Worm (Caenorhabditis elegans): ENCODE results near the gene C16D2.3.
A peak's percentile ranks its signal among the peaks of the same experiment; 100 is the strongest.

The C16D2.3 gene

DNA sequence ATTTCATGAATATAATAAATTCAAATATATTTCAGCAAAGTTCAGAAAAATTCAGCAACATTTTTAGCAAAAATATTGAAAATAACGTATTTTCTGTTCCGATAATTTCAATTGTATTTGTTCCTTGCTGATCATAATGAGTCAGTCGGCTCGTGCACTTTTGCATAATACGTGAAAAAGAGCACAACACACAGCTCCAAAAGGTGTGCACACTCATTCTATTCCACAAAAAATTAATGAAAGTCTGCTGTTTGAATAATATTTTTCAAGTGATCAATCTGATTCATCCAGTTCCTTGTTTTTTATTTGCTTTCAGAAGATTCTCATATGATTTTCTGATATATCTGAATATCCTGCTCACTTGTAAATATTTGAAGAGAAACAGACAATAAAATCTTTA lies 16.4 kb downstream of the C16D2.3 start:
- no peak for TF ChIP-seq ceh-9 (tag; optimal IDR thresholded peaks at IDR 0.05)
- peak; percentile 12 for TF ChIP-seq pqm-1 (tag; optimal IDR thresholded peaks at IDR 0.05)

DNA sequence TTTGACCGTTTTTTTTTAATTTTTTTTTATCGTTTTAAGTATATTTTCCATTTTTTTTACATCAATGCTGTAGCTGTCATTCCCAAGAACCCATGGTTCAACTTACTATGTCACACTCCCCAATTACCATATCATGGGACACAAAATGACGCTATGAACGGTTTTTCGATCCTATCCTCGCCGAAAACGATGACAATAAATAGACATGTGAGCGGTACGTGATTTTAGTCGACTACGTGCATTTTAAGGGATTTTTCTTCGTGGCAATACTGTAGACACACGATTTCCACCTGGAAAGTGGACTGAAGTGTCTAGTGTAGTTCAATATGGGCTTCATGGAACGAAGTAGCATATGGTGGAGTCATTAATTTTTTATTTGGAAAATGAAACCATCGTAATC lies 18.4 kb downstream of the C16D2.3 start:
- TF ChIP-seq hmg-11 (tag; optimal IDR thresholded peaks at IDR 0.05) (no peak), elt-2 (tag; optimal IDR thresholded peaks at IDR 0.05) (peak; percentile 29)

DNA sequence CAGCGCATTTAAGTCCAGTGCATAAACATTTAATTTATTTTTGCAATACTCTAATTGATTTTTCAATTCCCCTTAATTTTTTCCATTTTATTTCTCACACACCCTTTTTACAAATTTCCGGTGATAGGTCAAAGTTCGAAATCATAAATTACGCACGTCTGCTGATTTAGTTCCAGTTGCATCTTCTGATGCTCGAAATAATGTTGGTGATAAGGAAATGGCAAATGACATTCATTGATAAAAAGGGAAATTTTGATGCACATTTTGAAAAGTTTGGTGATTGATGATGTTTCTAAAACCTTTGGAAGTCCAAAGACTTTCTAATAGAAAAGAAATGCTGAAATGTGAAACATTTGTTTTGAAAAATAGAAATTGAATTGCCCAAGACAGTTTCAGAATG lies 19.2 kb downstream of the C16D2.3 start:
- TF ChIP-seq elt-2 (tag; optimal IDR thresholded peaks at IDR 0.05) (peak; percentile 94), pha-4 (tag; optimal IDR thresholded peaks at IDR 0.05) (no peak), nfya-1 (tag; optimal IDR thresholded peaks at IDR 0.05; ENCODE audit: insufficient read depth) (no peak), pqm-1 (tag; optimal IDR thresholded peaks at IDR 0.05) (peak; percentile 82)

DNA sequence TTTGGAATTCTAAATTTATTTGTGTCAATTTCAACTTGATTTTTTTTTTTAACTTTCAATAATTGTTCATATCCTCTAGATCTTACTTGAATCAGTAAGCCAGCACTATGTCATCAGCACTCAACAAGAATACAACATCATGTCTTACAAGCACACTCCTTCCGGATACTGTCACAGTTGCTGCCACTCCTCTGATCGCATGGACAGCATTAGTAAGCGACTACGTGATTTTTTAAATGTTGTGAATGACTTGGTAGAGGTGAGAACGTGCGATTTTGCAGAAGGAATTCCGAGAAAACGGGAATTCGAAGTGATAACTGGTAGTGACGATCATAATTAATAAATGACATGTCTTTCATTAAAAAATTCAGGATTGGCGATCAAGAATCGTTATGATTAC lies 20.1 kb downstream of the C16D2.3 start, which contains the start of gene oac-54:
Gene oac-54, plus strand, starts transcription at position 83 of the 400 bp plus-strand sequence.
- TF ChIP-seq hmg-11 (tag; optimal IDR thresholded peaks at IDR 0.05) (no peak), daf-12 (tag; optimal IDR thresholded peaks at IDR 0.05) (no peak), mml-1 (tag; optimal IDR thresholded peaks at IDR 0.05) (no peak), nhr-76 (tag; optimal IDR thresholded peaks at IDR 0.05) (no peak), nhr-25 (tag; optimal IDR thresholded peaks at IDR 0.05) (no peak), ztf-11 (tag; optimal IDR thresholded peaks at IDR 0.05) (no peak), elt-3 (tag; optimal IDR thresholded peaks at IDR 0.05) (no peak), nhr-12 (tag; optimal IDR thresholded peaks at IDR 0.05) (no peak), egl-5 (tag; optimal IDR thresholded peaks at IDR 0.05) (no peak), nhr-28 (tag; optimal IDR thresholded peaks at IDR 0.05) (no peak), aly-2 (tag; optimal IDR thresholded peaks at IDR 0.05) (no peak), nhr-67 (tag; optimal IDR thresholded peaks at IDR 0.05) (no peak), pha-4 (tag; optimal IDR thresholded peaks at IDR 0.05) (no peak), lin-39 (tag; optimal IDR thresholded peaks at IDR 0.05) (no peak), ama-1 (optimal IDR thresholded peaks at IDR 0.05) (no peak), fos-1 (tag; optimal IDR thresholded peaks at IDR 0.05) (no peak), elt-1 (tag; optimal IDR thresholded peaks at IDR 0.05) (no peak), egl-27 (tag; optimal IDR thresholded peaks at IDR 0.05) (no peak), snpc-4 (tag; optimal IDR thresholded peaks at IDR 0.05) (no peak)

DNA sequence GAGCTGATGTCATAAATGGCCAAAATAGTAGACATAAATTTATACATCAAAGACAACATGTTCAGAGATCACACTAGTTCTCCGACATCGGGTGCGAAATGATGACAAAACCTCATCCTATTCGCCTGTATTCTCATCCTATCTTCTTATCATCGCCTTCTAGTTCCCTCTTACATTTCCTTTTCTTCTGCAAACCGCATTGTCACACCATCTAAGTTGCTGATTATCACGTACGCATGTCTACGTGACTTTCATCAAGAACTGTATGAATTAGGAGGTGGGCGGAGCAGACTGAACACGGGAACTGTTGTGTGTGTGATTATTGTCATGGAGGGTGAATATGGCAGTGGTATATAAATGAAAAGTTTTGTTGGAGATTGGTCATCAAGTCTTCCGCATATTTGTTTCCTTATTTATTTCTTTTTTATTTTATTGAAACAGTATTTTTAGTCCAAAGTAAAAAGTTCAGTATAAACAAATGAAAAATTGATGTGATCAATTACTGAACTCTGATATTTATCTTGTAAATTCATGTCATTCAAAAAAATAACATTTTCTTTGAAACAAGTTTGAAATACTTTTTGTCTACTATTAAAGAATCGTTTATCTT lies 22.4 kb downstream of the C16D2.3 start:
- TF ChIP-seq pqm-1 (tag; optimal IDR thresholded peaks at IDR 0.05) (peak; percentile 81), aly-2 (tag; optimal IDR thresholded peaks at IDR 0.05) (no peak), ZK546.5 (tag; optimal IDR thresholded peaks at IDR 0.05) (no peak), nhr-25 (tag; optimal IDR thresholded peaks at IDR 0.05) (peak; percentile 73), elt-3 (tag; optimal IDR thresholded peaks at IDR 0.05) (peak in 2 of 3 experiments; percentile 62 to 79), daf-12 (tag; optimal IDR thresholded peaks at IDR 0.05) (no peak), nhr-76 (tag; optimal IDR thresholded peaks at IDR 0.05) (peak; percentile 60), tbx-2 (tag; optimal IDR thresholded peaks at IDR 0.05) (no peak), nhr-23 (tag; optimal IDR thresholded peaks at IDR 0.05) (peak; percentile 76), elt-2 (tag; optimal IDR thresholded peaks at IDR 0.05) (peak; percentile 63), nhr-43 (tag; optimal IDR thresholded peaks at IDR 0.05; ENCODE audit: poor library complexity, severe bottlenecking) (peak; percentile 97), nfya-1 (tag; optimal IDR thresholded peaks at IDR 0.05; ENCODE audit: insufficient read depth) (peak; percentile 20), skn-1 (tag; optimal IDR thresholded peaks at IDR 0.05) (peak; percentile 82)

DNA sequence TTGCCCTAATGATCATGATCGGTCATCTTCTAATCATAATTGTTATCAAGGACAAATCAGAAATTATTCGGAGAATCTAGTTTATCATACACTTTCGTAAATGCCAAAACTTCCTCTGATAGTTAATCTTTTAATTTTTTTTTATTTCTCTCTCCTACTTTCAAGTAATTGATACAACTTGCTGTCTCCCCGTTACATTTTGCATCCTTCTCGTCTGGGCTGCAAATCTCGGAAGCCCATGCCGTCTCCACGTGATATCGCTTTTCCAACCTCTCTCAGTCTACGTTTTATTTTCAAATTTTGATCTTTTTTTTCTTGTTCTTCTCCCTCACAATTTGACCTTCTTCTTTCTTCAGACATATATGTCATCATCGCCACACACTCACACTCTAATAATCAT lies 23.1 kb downstream of the C16D2.3 start, which contains the start of gene rhy-1:
Gene rhy-1, plus strand, starts transcription at position 357 of the 400 bp plus-strand sequence.
- no peak for TF ChIP-seq nhr-77 (tag; optimal IDR thresholded peaks at IDR 0.05)
- TF ChIP-seq fkh-10 (GFP tag; optimal IDR thresholded peaks at IDR 0.05): no peak

DNA sequence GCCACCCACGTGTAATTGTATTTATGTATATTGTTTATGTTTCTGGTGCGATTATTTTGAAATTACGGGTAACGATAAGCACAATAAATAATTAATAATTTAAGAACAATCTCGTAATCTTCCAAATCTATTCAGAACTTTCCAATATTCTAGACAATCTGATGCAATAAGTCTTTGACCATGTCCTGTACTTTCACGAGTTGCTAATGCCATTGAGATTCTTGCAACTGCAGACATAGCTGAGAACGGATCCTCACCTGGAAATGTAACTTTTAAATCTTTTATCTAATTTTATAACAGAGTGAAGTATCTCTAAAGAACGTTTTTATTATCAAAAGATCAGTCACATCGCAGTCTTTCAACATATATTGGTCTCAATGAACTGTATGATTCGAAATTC lies 25.4 kb downstream of the C16D2.3 start:
- TF ChIP-seq nhr-43 (tag; optimal IDR thresholded peaks at IDR 0.05; ENCODE audit: poor library complexity, severe bottlenecking) (peak; percentile 1), ama-1 (optimal IDR thresholded peaks at IDR 0.05) (peak; percentile 76), daf-12 (tag; optimal IDR thresholded peaks at IDR 0.05) (no peak)
